Fruit fly (Drosophila melanogaster) whole organism, prepupa: ENCODE measurements around the gene Mal-B2.

ENCODE experiments used
- Blimp-1 ChIP-seq: fragments of 200-800 bp; sonication (Bioruptor generic); optimal IDR thresholded peaks from 3 replicates; lab custom pipeline; 2017; ENCODE audit warnings: missing biosample characterization, missing genetic modification characterization, mild to moderate bottlenecking, moderate library complexity, missing genetic modification reagents
- CG10631 ChIP-seq: fragments of 200-800 bp; sonication (Bioruptor generic); optimal IDR thresholded peaks from 2 replicates; lab custom pipeline; 2016; ENCODE audit warnings: missing biosample characterization, missing genetic modification characterization
- CG11762 ChIP-seq: fragments of 200-800 bp; sonication (Bioruptor generic); optimal IDR thresholded peaks from 3 replicates; lab custom pipeline; 2016; ENCODE audit warnings: missing biosample characterization, missing genetic modification characterization; ENCODE audit not compliant: insufficient read depth
- CG15336 ChIP-seq: fragments of 200-800 bp; sonication (Bioruptor generic); IDR thresholded peaks from 2 replicates; pipeline ENCODE4 v1.3.6; 2022; ENCODE audit warnings: missing biosample characterization, missing genetic modification characterization
- CG1621 ChIP-seq: fragments of 200-800 bp; sonication (Bioruptor generic); optimal IDR thresholded peaks from 3 replicates; lab custom pipeline; 2018; ENCODE audit warnings: missing biosample characterization, mild to moderate bottlenecking, missing genetic modification characterization
- CG16779 ChIP-seq: fragments of 200-800 bp; sonication (Bioruptor generic); optimal IDR thresholded peaks from 3 replicates; lab custom pipeline; 2017; ENCODE audit warnings: missing biosample characterization, mild to moderate bottlenecking, missing genetic modification characterization
- CG3032 ChIP-seq: fragments of 200-800 bp; optimal IDR thresholded peaks from 2 replicates; lab custom pipeline; 2019; ENCODE audit warnings: missing biosample characterization, mild to moderate bottlenecking, missing genetic modification characterization, moderate library complexity
- CG31627 ChIP-seq: fragments of 200-800 bp; sonication (Bioruptor generic); optimal IDR thresholded peaks from 3 replicates; lab custom pipeline; 2016; ENCODE audit warnings: missing biosample characterization, missing genetic modification characterization
- CG32006 ChIP-seq: fragments of 200-800 bp; sonication (Bioruptor generic); optimal IDR thresholded peaks from 3 replicates; lab custom pipeline; 2017; ENCODE audit warnings: missing biosample characterization, mild to moderate bottlenecking, missing genetic modification characterization
- CG3919 ChIP-seq: fragments of 200-800 bp; sonication (Bioruptor generic); optimal IDR thresholded peaks from 3 replicates; lab custom pipeline; 2016; ENCODE audit warnings: missing biosample characterization, missing genetic modification characterization
- CG4318 ChIP-seq: fragments of 200-800 bp; sonication (Bioruptor generic); optimal IDR thresholded peaks from 3 replicates; lab custom pipeline; 2017; ENCODE audit warnings: missing biosample characterization, mild to moderate bottlenecking, missing genetic modification characterization
- CG6163 ChIP-seq: fragments of 200-800 bp; sonication (Bioruptor generic); IDR thresholded peaks from 3 replicates; pipeline ENCODE4 v1.3.6; 2022; ENCODE audit warnings: missing biosample characterization, missing genetic modification characterization
- CG6276 ChIP-seq: fragments of 200-800 bp; sonication (Bioruptor generic); optimal IDR thresholded peaks from 2 replicates; lab custom pipeline; 2017; ENCODE audit warnings: missing biosample characterization, mild to moderate bottlenecking, missing genetic modification characterization
- CG6808 ChIP-seq: fragments of 200-800 bp; sonication (Bioruptor generic); optimal IDR thresholded peaks from 3 replicates; lab custom pipeline; 2017; ENCODE audit warnings: missing biosample characterization, missing genetic modification characterization, mild to moderate bottlenecking, moderate library complexity, missing genetic modification reagents
- CG6854 ChIP-seq: fragments of 200-800 bp; sonication (Bioruptor generic); optimal IDR thresholded peaks from 2 replicates; lab custom pipeline; 2017; ENCODE audit warnings: missing biosample characterization, mild to moderate bottlenecking, missing genetic modification characterization
- CG7368 ChIP-seq: fragments of 200-800 bp; sonication (Bioruptor generic); optimal IDR thresholded peaks from 3 replicates; lab custom pipeline; 2016; ENCODE audit warnings: missing biosample characterization, missing genetic modification characterization
- CG8319 ChIP-seq: fragments of 200-800 bp; sonication (Bioruptor generic); optimal IDR thresholded peaks from 3 replicates; lab custom pipeline; 2016; ENCODE audit warnings: missing biosample characterization, missing genetic modification characterization
- CG8632 ChIP-seq: fragments of 200-800 bp; sonication (Bioruptor generic); optimal IDR thresholded peaks from 3 replicates; lab custom pipeline; 2016; ENCODE audit warnings: missing biosample characterization, missing genetic modification characterization
- CG9139 ChIP-seq: fragments of 200-800 bp; sonication (Bioruptor generic); optimal IDR thresholded peaks from 3 replicates; lab custom pipeline; 2017; ENCODE audit warnings: missing biosample characterization, mild to moderate bottlenecking, missing genetic modification characterization
- Eip78C ChIP-seq: fragments of 200-800 bp; sonication (Bioruptor generic); peaks from one replicate; lab custom pipeline; 2016; ENCODE audit warnings: missing biosample characterization, missing genetic modification characterization
- Eip93F ChIP-seq: fragments of 200-800 bp; sonication (Bioruptor generic); optimal IDR thresholded peaks from 2 replicates; lab custom pipeline; 2016; ENCODE audit warnings: missing biosample characterization, mild to moderate bottlenecking, missing genetic modification characterization
- Ets21C ChIP-seq: fragments of 200-800 bp; sonication (Bioruptor generic); optimal IDR thresholded peaks from 3 replicates; lab custom pipeline; 2016; ENCODE audit warnings: missing biosample characterization, missing genetic modification characterization
- Ets96B ChIP-seq: fragments of 200-800 bp; optimal IDR thresholded peaks from 2 replicates; lab custom pipeline; 2019; ENCODE audit warnings: missing biosample characterization, mild to moderate bottlenecking, missing genetic modification characterization, moderate library complexity
- Gug ChIP-seq: fragments of 200-800 bp; sonication (Bioruptor generic); IDR thresholded peaks from 2 replicates; pipeline ENCODE4 v1.3.6; 2022; ENCODE audit warnings: missing biosample characterization, missing genetic modification characterization
- Hr38 ChIP-seq: sonication (Bioruptor generic); optimal IDR thresholded peaks from 2 replicates; lab custom pipeline; 2016; ENCODE audit warnings: missing biosample characterization, missing genetic modification characterization
- Hr4 ChIP-seq: fragments of 200-800 bp; sonication (Bioruptor generic); optimal IDR thresholded peaks from 3 replicates; lab custom pipeline; 2016; ENCODE audit warnings: missing biosample characterization, missing genetic modification characterization
- Lpt ChIP-seq: fragments of 200-800 bp; sonication (Bioruptor generic); optimal IDR thresholded peaks from 3 replicates; lab custom pipeline; 2016; ENCODE audit warnings: missing biosample characterization, missing genetic modification characterization
- Smox ChIP-seq: fragments of 200-800 bp; sonication (Bioruptor generic); optimal IDR thresholded peaks from 3 replicates; lab custom pipeline; 2016; ENCODE audit warnings: missing biosample characterization, missing genetic modification characterization
- Sox102F ChIP-seq: fragments of 200-800 bp; sonication (Bioruptor generic); optimal IDR thresholded peaks from 2 replicates; lab custom pipeline; 2016; ENCODE audit warnings: missing biosample characterization, mild to moderate bottlenecking, missing genetic modification characterization
- Sox14 ChIP-seq: fragments of 200-800 bp; sonication (Bioruptor generic); optimal IDR thresholded peaks from 3 replicates; lab custom pipeline; 2016; ENCODE audit warnings: missing biosample characterization, missing genetic modification characterization
- acj6 ChIP-seq: fragments of 200-800 bp; sonication (Bioruptor generic); optimal IDR thresholded peaks from 3 replicates; lab custom pipeline; 2016; ENCODE audit warnings: missing biosample characterization, missing genetic modification characterization
- dac ChIP-seq: fragments of 200-800 bp; sonication (Bioruptor generic); optimal IDR thresholded peaks from 2 replicates; lab custom pipeline; 2017; ENCODE audit warnings: missing biosample characterization, mild to moderate bottlenecking, missing genetic modification characterization
- dsx ChIP-seq: fragments of 200-800 bp; optimal IDR thresholded peaks from 3 replicates; lab custom pipeline; 2019; ENCODE audit warnings: missing biosample characterization, mild to moderate bottlenecking, missing genetic modification characterization, moderate library complexity; ENCODE audit not compliant: poor library complexity, severe bottlenecking
- esn ChIP-seq: fragments of 200-800 bp; sonication (Bioruptor generic); optimal IDR thresholded peaks from 2 replicates; lab custom pipeline; 2016; ENCODE audit warnings: missing biosample characterization, mild to moderate bottlenecking, missing genetic modification characterization, moderate library complexity
- fd59A ChIP-seq: fragments of 200-800 bp; sonication (Bioruptor generic); optimal IDR thresholded peaks from 2 replicates; lab custom pipeline; 2017; ENCODE audit warnings: missing biosample characterization, mild to moderate bottlenecking, missing genetic modification characterization, missing genetic modification reagents
- fd85E ChIP-seq: fragments of 200-800 bp; sonication (Bioruptor generic); optimal IDR thresholded peaks from 3 replicates; lab custom pipeline; 2016; ENCODE audit warnings: missing biosample characterization, missing genetic modification characterization
- fkh ChIP-seq: fragments of 200-800 bp; sonication (Bioruptor generic); optimal IDR thresholded peaks from 3 replicates; lab custom pipeline; 2017; ENCODE audit warnings: missing biosample characterization, mild to moderate bottlenecking, missing genetic modification characterization, moderate library complexity
- net ChIP-seq: fragments of 200-800 bp; sonication (Bioruptor generic); optimal IDR thresholded peaks from 3 replicates; lab custom pipeline; 2016; ENCODE audit warnings: missing biosample characterization, missing genetic modification characterization
- pdm3 ChIP-seq: fragments of 200-800 bp; sonication (Bioruptor generic); optimal IDR thresholded peaks from 3 replicates; lab custom pipeline; 2016; ENCODE audit warnings: missing biosample characterization, missing genetic modification characterization
- salr ChIP-seq, 2 experiments: fragments of 200-800 bp; sonication (Bioruptor generic); optimal IDR thresholded peaks; 3 replicates each; lab custom pipeline; 2016 to 2018; ENCODE audit warnings: missing biosample characterization in 2 of 2, missing genetic modification characterization in 2 of 2, mild to moderate bottlenecking in 1 of 2
- spab ChIP-seq: fragments of 200-800 bp; sonication (Bioruptor generic); optimal IDR thresholded peaks from 2 replicates; lab custom pipeline; 2017; ENCODE audit warnings: missing biosample characterization, mild to moderate bottlenecking, missing genetic modification characterization, missing genetic modification reagents
- ss ChIP-seq, 2 experiments: fragments of 200-800 bp; sonication (Bioruptor generic); optimal IDR thresholded peaks; 2 replicates in 1 of 2; 3 replicates in 1 of 2; lab custom pipeline; 2017 to 2018; ENCODE audit warnings: mild to moderate bottlenecking in 2 of 2, missing biosample characterization in 2 of 2, missing genetic modification characterization in 2 of 2, moderate library complexity in 1 of 2
- svp ChIP-seq: fragments of 200-800 bp; sonication (Bioruptor generic); peaks from one replicate; lab custom pipeline; 2016; ENCODE audit warnings: missing biosample characterization, missing genetic modification characterization
- topi ChIP-seq: fragments of 200-800 bp; sonication (Bioruptor generic); optimal IDR thresholded peaks from 3 replicates; lab custom pipeline; 2016; ENCODE audit warnings: missing biosample characterization, missing genetic modification characterization
- vri ChIP-seq: fragments of 200-800 bp; sonication (Bioruptor generic); optimal IDR thresholded peaks from 3 replicates; lab custom pipeline; 2016; ENCODE audit warnings: missing biosample characterization, mild to moderate bottlenecking, missing genetic modification characterization

Mal-B2 gene

dm6 chr2L:11807697-11808226 lies 42.0 kb upstream of the Mal-B2 start (continued):
- TF ChIP-seq vri, result peak; percentile 54
- TF ChIP-seq topi (GFP tag; lab: Kevin White, UChicago), result no peak
- TF ChIP-seq CG7368 (GFP tag; lab: Kevin White, UChicago), result peak; percentile 13
- peak in 1 of 2 experiments; percentile 19 for TF ChIP-seq salr (GFP tag; optimal IDR thresholded peaks at IDR 0.05; lab: Kevin White, UChicago)
- no peak for TF ChIP-seq fd85E (GFP tag; lab: Kevin White, UChicago)
- no peak for TF ChIP-seq CG10631
- TF ChIP-seq Sox14 (GFP tag; lab: Kevin White, UChicago), result peak; percentile 65
- no peak for TF ChIP-seq Ets21C
- TF ChIP-seq acj6 (GFP tag; lab: Kevin White, UChicago), result no peak
- peak; percentile 65 for TF ChIP-seq dsx
- peak; percentile 85 for TF ChIP-seq CG6163 (GFP tag; lab: Robert Waterston, UW)
- TF ChIP-seq Lpt (GFP tag; lab: Kevin White, UChicago), result peak; percentile 64
- no peak for TF ChIP-seq dac (GFP tag; lab: Kevin White, UChicago)
- peak; percentile 2 for TF ChIP-seq Sox102F (GFP tag; lab: Kevin White, UChicago)
- peak; percentile 42 for TF ChIP-seq fkh (GFP tag; lab: Kevin White, UChicago)
- TF ChIP-seq pdm3 (GFP tag; lab: Kevin White, UChicago), result peak; percentile 2
- TF ChIP-seq net (GFP tag; lab: Kevin White, UChicago), result peak; percentile 35
- peak; percentile 39 for TF ChIP-seq CG3919 (GFP tag; lab: Kevin White, UChicago)
- TF ChIP-seq CG3032, result no peak
- TF ChIP-seq Blimp-1 (GFP tag; lab: Kevin White, UChicago), result peak; percentile 1
- TF ChIP-seq CG15336 (GFP tag; lab: Robert Waterston, UW), result no peak; the same call in 1 of the 2 replicates
- TF ChIP-seq spab (GFP tag; lab: Kevin White, UChicago), result no peak
- TF ChIP-seq CG31627 (GFP tag; lab: Kevin White, UChicago), result no peak
- peak; percentile 94 for TF ChIP-seq svp
- peak; percentile 77 for TF ChIP-seq CG6854 (GFP tag; lab: Kevin White, UChicago)
- TF ChIP-seq CG4318 (GFP tag; lab: Kevin White, UChicago), result no peak
- TF ChIP-seq Gug, result no peak

- TF ChIP-seq CG6276 (GFP tag; lab: Kevin White, UChicago), result no peak
- no peak for TF ChIP-seq Ets96B
- TF ChIP-seq CG32006 (GFP tag; lab: Kevin White, UChicago), result peak; percentile 25
- TF ChIP-seq Sox14 (GFP tag; lab: Kevin White, UChicago), result no peak
- TF ChIP-seq Hr38, result no peak
- no peak for TF ChIP-seq pdm3 (GFP tag; lab: Kevin White, UChicago)
- no peak for TF ChIP-seq CG6854 (GFP tag; lab: Kevin White, UChicago)
- TF ChIP-seq CG10631, result no peak
- TF ChIP-seq CG1621 (tag; lab: Kevin White, UChicago), result no peak
- TF ChIP-seq CG9139 (GFP tag; lab: Kevin White, UChicago), result no peak
- no peak for TF ChIP-seq CG31627 (GFP tag; lab: Kevin White, UChicago)
- TF ChIP-seq ss (GFP tag; optimal IDR thresholded peaks at IDR 0.05; lab: Kevin White, UChicago), result no peak
- no peak for TF ChIP-seq CG8632 (GFP tag; lab: Kevin White, UChicago)
- TF ChIP-seq dac (GFP tag; lab: Kevin White, UChicago), result no peak
- no peak for TF ChIP-seq CG3032
- TF ChIP-seq CG11762 (GFP tag; lab: Kevin White, UChicago), result no peak
- no peak for TF ChIP-seq CG15336 (GFP tag; lab: Robert Waterston, UW)
- TF ChIP-seq CG6163 (GFP tag; lab: Robert Waterston, UW), result no peak
- TF ChIP-seq fd85E (GFP tag; lab: Kevin White, UChicago), result no peak
- no peak for TF ChIP-seq Blimp-1 (GFP tag; lab: Kevin White, UChicago)
- TF ChIP-seq CG6808 (GFP tag; lab: Kevin White, UChicago), result no peak
- TF ChIP-seq CG8319 (GFP tag; lab: Kevin White, UChicago), result no peak
- no peak for TF ChIP-seq esn (GFP tag; lab: Kevin White, UChicago)
- TF ChIP-seq Eip93F (GFP tag; lab: Kevin White, UChicago), result no peak
- peak; percentile 1 for TF ChIP-seq fd59A (GFP tag; lab: Kevin White, UChicago)
- peak; percentile 6 for TF ChIP-seq Hr4
- TF ChIP-seq CG16779 (tag; lab: Kevin White, UChicago), result no peak
- no peak for TF ChIP-seq Sox102F (GFP tag; lab: Kevin White, UChicago)
- no peak for TF ChIP-seq Eip78C (GFP tag; lab: Kevin White, UChicago)
- TF ChIP-seq CG7368 (GFP tag; lab: Kevin White, UChicago), result no peak
- TF ChIP-seq Smox (GFP tag; lab: Kevin White, UChicago), result peak; percentile 23
- no peak for TF ChIP-seq svp
These were observed 41.4 kb upstream of the Mal-B2 start for dm6 chr2L:11808327-11808701.
